Worm (Caenorhabditis elegans) whole organism, L4 larva: Measurements from ENCODE around the gene Y102E9.6.
A peak's percentile ranks its signal among the peaks of the same experiment; 100 is the strongest.

Experiments used
- F10B5.3 ChIP-seq: sonication (generic microtip); optimal IDR thresholded peaks from 2 replicates; lab custom pipeline; 2016; ENCODE audit warnings: mild to moderate bottlenecking, missing genetic modification characterization, missing compliant biosample characterization
- R02D3.7 ChIP-seq: fragments of 150-350 bp; sonication (generic microtip); optimal IDR thresholded peaks from 3 replicates; lab custom pipeline; 2014; ENCODE audit warnings: missing biosample characterization, missing genetic modification characterization
- Y105C5A.15 ChIP-seq: fragments of 200-800 bp; sonication (Bioruptor generic); IDR thresholded peaks from 2 replicates; pipeline ENCODE4 v1.3.6; 2022; ENCODE audit warnings: missing genetic modification characterization, missing compliant biosample characterization
- Y48G9A.11 ChIP-seq: fragments of 200-800 bp; sonication (Bioruptor generic); IDR thresholded peaks from 2 replicates; pipeline ENCODE4 v1.3.6; 2022; ENCODE audit warnings: missing genetic modification reagents, missing genetic modification characterization, missing compliant biosample characterization
- Y75B8A.6 ChIP-seq: fragments of 200-800 bp; sonication (Bioruptor generic); IDR thresholded peaks from 2 replicates; pipeline ENCODE4 v1.3.6; 2022; ENCODE audit warnings: missing genetic modification reagents, missing genetic modification characterization, missing compliant biosample characterization
- attf-4 ChIP-seq: sonication (generic microtip); optimal IDR thresholded peaks from 3 replicates; lab custom pipeline; 2017; ENCODE audit warnings: missing biosample characterization, missing genetic modification characterization
- ceh-28 ChIP-seq: fragments of 150-350 bp; optimal IDR thresholded peaks from 2 replicates; lab custom pipeline; 2014; ENCODE audit warnings: missing biosample characterization, missing genetic modification reagents, missing genetic modification characterization
- ceh-44 ChIP-seq: fragments of 200-800 bp; sonication (Bioruptor generic); IDR thresholded peaks from 2 replicates; pipeline ENCODE4 v1.3.6; 2022; ENCODE audit warnings: missing genetic modification reagents, missing genetic modification characterization, missing compliant biosample characterization
- ceh-82 ChIP-seq: sonication (generic microtip); optimal IDR thresholded peaks from 2 replicates; lab custom pipeline; 2017; ENCODE audit warnings: missing biosample characterization, missing genetic modification characterization
- ces-1 ChIP-seq: fragments of 150-350 bp; sonication (generic microtip); optimal IDR thresholded peaks from 4 replicates; lab custom pipeline; 2014; ENCODE audit warnings: missing biosample characterization, missing genetic modification reagents, missing genetic modification characterization
- cey-2 ChIP-seq: sonication (generic microtip); optimal IDR thresholded peaks from 3 replicates; lab custom pipeline; 2017; ENCODE audit warnings: missing genetic modification characterization, mild to moderate bottlenecking, missing compliant biosample characterization, antibody characterized with exemption, borderline replicate concordance; ENCODE audit not compliant: insufficient read depth
- daf-16 ChIP-seq, 3 experiments: sonication (generic microtip); optimal IDR thresholded peaks; 2 replicates each; lab custom pipeline; 2016 to 2017; ENCODE audit warnings: missing genetic modification characterization in 3 of 3, missing genetic modification reagents in 3 of 3, mild to moderate bottlenecking in 2 of 3, missing compliant biosample characterization in 2 of 3, missing biosample characterization in 1 of 3, moderate library complexity in 1 of 3
- daf-8 ChIP-seq: fragments of 200-800 bp; sonication (Bioruptor generic); IDR thresholded peaks from 2 replicates; pipeline ENCODE4 v1.3.6; 2022; ENCODE audit warnings: missing genetic modification characterization, missing compliant biosample characterization
- dmd-9 ChIP-seq: fragments of 200-800 bp; sonication (Bioruptor generic); IDR thresholded peaks from 2 replicates; pipeline ENCODE4 v1.3.6; 2022; ENCODE audit warnings: missing genetic modification reagents, missing genetic modification characterization, missing compliant biosample characterization
- dpl-1 ChIP-seq: fragments of 150-350 bp; optimal IDR thresholded peaks from 2 replicates; lab custom pipeline; 2014; ENCODE audit warnings: missing biosample characterization, missing genetic modification reagents, missing genetic modification characterization
- egl-27 ChIP-seq: sonication (generic microtip); optimal IDR thresholded peaks from 3 replicates; lab custom pipeline; 2017; ENCODE audit warnings: missing biosample characterization, missing genetic modification reagents, missing genetic modification characterization
- hlh-11 ChIP-seq: fragments of 200-800 bp; sonication (Bioruptor generic); optimal IDR thresholded peaks from 2 replicates; lab custom pipeline; 2018; ENCODE audit warnings: mild to moderate bottlenecking, missing genetic modification characterization, missing compliant biosample characterization
- lin-1 ChIP-seq: fragments of 200-800 bp; sonication (Bioruptor generic); IDR thresholded peaks from 2 replicates; pipeline ENCODE4 v1.3.6; 2022; ENCODE audit warnings: missing genetic modification reagents, missing genetic modification characterization, missing compliant biosample characterization
- lin-38 ChIP-seq: fragments of 200-800 bp; sonication (Bioruptor generic); IDR thresholded peaks from 2 replicates; pipeline ENCODE4 v1.3.6; 2022; ENCODE audit warnings: missing genetic modification reagents, missing genetic modification characterization, missing compliant biosample characterization
- madf-5 ChIP-seq, 2 experiments: fragments of 200-800 bp; sonication (Bioruptor generic); IDR thresholded peaks; 2 replicates each; pipeline ENCODE4 v1.3.6; 2022; ENCODE audit warnings: missing compliant biosample characterization in 2 of 2, missing genetic modification characterization in 2 of 2
- nhr-11 ChIP-seq: fragments of 150-350 bp; optimal IDR thresholded peaks from 2 replicates; lab custom pipeline; 2014; ENCODE audit warnings: missing biosample characterization, missing genetic modification characterization
- nhr-237 ChIP-seq: sonication (generic microtip); optimal IDR thresholded peaks from 2 replicates; lab custom pipeline; 2017; ENCODE audit warnings: missing biosample characterization, missing genetic modification characterization
- nhr-41 ChIP-seq: fragments of 200-800 bp; sonication (Bioruptor generic); IDR thresholded peaks from 2 replicates; pipeline ENCODE4 v1.3.6; 2022; ENCODE audit warnings: missing genetic modification reagents, missing genetic modification characterization, missing compliant biosample characterization
- nhr-42 ChIP-seq: fragments of 200-800 bp; sonication (Bioruptor generic); IDR thresholded peaks from 2 replicates; pipeline ENCODE4 v1.3.6; 2022; ENCODE audit warnings: missing genetic modification characterization, missing compliant biosample characterization
- nhr-48 ChIP-seq: sonication (generic microtip); optimal IDR thresholded peaks from 2 replicates; lab custom pipeline; 2016; ENCODE audit warnings: mild to moderate bottlenecking, missing genetic modification characterization, missing compliant biosample characterization
- nhr-6 ChIP-seq: fragments of 150-350 bp; optimal IDR thresholded peaks from 2 replicates; lab custom pipeline; 2014; ENCODE audit warnings: missing biosample characterization, missing genetic modification characterization
- rbr-2 ChIP-seq: sonication (generic microtip); optimal IDR thresholded peaks from 2 replicates; lab custom pipeline; 2016; ENCODE audit warnings: missing genotype, missing genetic modification characterization, missing compliant biosample characterization
- skn-1 ChIP-seq: fragments of 150-350 bp; optimal IDR thresholded peaks from 2 replicates; lab custom pipeline; 2014; ENCODE audit warnings: missing biosample characterization, missing genetic modification characterization
- spr-1 ChIP-seq: sonication (generic microtip); optimal IDR thresholded peaks from 2 replicates; lab custom pipeline; 2016; ENCODE audit warnings: mild to moderate bottlenecking, missing genetic modification characterization, missing compliant biosample characterization
- spr-3 ChIP-seq: fragments of 200-800 bp; sonication (Bioruptor generic); optimal IDR thresholded peaks from 2 replicates; lab custom pipeline; 2018; ENCODE audit warnings: mild to moderate bottlenecking, missing genetic modification characterization, missing compliant biosample characterization
- tra-1 ChIP-seq: fragments of 200-800 bp; sonication (Bioruptor generic); IDR thresholded peaks from 2 replicates; pipeline ENCODE4 v1.3.6; 2022; ENCODE audit warnings: missing genetic modification reagents, missing genetic modification characterization, missing compliant biosample characterization
- unc-39 ChIP-seq: sonication (generic microtip); optimal IDR thresholded peaks from 2 replicates; lab custom pipeline; 2017; ENCODE audit warnings: missing biosample characterization, missing genetic modification characterization
- unc-62 ChIP-seq, 3 experiments: fragments of 150-350 bp in 1 of 3; sonication (generic microtip); optimal IDR thresholded peaks in 2 of 3; peaks in 1 of 3; 1 replicate in 1 of 3; 2 replicates in 2 of 3; lab custom pipeline; 2014 to 2017; ENCODE audit warnings: missing biosample characterization in 3 of 3, missing genetic modification characterization in 3 of 3, missing genetic modification reagents in 3 of 3, missing genotype in 1 of 3
- zag-1 ChIP-seq: fragments of 150-350 bp; optimal IDR thresholded peaks from 2 replicates; lab custom pipeline; 2014; ENCODE audit warnings: missing biosample characterization, missing genetic modification characterization
- zfp-3 ChIP-seq: fragments of 200-800 bp; sonication (Bioruptor generic); conservative IDR thresholded peaks from 2 replicates; pipeline ENCODE4 v1.3.6; 2022; ENCODE audit warnings: missing genetic modification reagents, missing genetic modification characterization, missing compliant biosample characterization
- zip-11 ChIP-seq: fragments of 200-800 bp; sonication (Bioruptor generic); IDR thresholded peaks from 2 replicates; pipeline ENCODE4 v1.3.6; 2022; ENCODE audit warnings: missing genetic modification characterization, missing compliant biosample characterization
- zip-2 ChIP-seq: fragments of 150-350 bp; optimal IDR thresholded peaks from 2 replicates; lab custom pipeline; 2014; ENCODE audit warnings: missing biosample characterization, missing genetic modification characterization
- ztf-11 ChIP-seq: fragments of 150-350 bp; optimal IDR thresholded peaks from 2 replicates; lab custom pipeline; 2014; ENCODE audit warnings: missing biosample characterization, missing genetic modification characterization

The Y102E9.6 gene

DNA sequence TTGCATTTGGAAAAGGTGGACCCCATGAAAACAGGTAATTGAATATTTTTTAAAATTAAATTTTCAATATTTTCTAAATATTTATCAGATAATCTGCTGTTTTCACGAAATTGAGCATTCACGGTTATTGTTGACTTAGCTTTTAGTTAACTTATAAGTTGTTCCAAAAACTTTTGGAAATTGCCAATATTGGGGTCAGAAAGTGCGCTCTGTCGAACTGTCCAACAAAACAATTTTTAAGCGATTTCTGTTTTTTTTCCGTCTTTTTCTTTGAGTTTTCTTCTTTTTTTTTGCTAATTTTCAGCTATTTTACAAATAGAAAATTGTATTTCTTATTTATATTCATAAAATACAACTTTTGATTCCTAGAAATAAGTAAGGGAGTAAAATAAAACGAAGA, 5.2 kb downstream of the Y102E9.6 start:
- TF ChIP-seq egl-27 (tag; lab: Kevin White, UChicago) (no peak), ztf-11 (tag; lab: Kevin White, UChicago) (no peak), dpl-1 (GFP tag; lab: Kevin White, UChicago) (peak; percentile 14)

DNA sequence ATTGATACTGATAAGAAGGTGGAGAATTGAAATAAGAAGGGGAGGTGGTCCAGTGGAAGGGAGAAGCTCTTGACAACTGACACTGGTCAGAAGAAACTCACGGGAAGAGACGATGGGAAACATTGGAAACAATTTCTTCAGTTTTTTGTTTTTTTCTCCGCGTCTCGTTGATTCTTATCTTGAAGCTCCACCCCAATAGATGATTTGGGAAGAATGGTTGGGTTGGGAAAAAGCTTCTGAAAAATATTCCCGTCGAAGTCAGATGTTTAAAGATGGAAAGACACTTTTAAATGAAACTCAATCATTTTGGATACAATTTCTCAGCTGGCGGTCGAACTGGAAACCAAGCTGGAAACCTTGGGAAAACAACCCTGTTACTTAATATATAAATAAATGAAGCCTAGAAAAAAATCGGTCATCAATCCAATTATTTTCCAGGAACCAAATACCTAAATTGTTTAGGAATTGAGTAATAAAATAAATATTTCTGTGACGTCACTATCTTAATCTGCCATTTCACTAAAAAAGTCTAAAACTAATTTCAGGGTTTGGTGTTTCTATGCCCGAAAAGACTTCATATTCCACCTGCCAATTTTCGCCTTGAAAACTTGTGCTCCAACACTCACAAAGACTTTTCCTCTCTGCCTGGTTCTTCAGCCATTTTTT, 6.1 kb downstream of the Y102E9.6 start, which contains the start of the genes Y102E9.5 and odr-4:
Gene Y102E9.5, minus strand, starts transcription at position 101 of the 666 bp plus-strand sequence.
Gene odr-4, plus strand, starts transcription at position 616 of the 666 bp plus-strand sequence.
- TF ChIP-seq R02D3.7 (tag; lab: Kevin White, UChicago) (no peak), spr-1 (tag; lab: Kevin White, UChicago) (no peak), madf-5 (GFP tag; IDR thresholded peaks at IDR 0.05; lab: Robert Waterston, UW) (no peak), Y75B8A.6 (GFP tag; lab: Robert Waterston, UW) (no peak), egl-27 (tag; lab: Kevin White, UChicago) (no peak), skn-1 (tag; lab: Kevin White, UChicago) (no peak), zip-11 (GFP tag; lab: Robert Waterston, UW) (no peak), lin-1 (GFP tag; lab: Robert Waterston, UW) (no peak), tra-1 (GFP tag; lab: Robert Waterston, UW) (no peak), ceh-44 (GFP tag; lab: Robert Waterston, UW) (no peak), Y48G9A.11 (GFP tag; lab: Robert Waterston, UW) (no peak), nhr-237 (tag; lab: Kevin White, UChicago) (no peak), unc-62 (GFP tag; optimal IDR thresholded peaks at IDR 0.05 in 1 of 2; lab: Kevin White, UChicago) (no peak), unc-62 (tag; optimal IDR thresholded peaks at IDR 0.05; lab: Kevin White, UChicago) (no peak), nhr-48 (tag; lab: Kevin White, UChicago) (no peak), nhr-42 (GFP tag; lab: Robert Waterston, UW) (no peak), nhr-6 (tag; lab: Kevin White, UChicago) (no peak), ceh-82 (tag; lab: Kevin White, UChicago) (no peak), attf-4 (tag; lab: Kevin White, UChicago) (no peak), zfp-3 (GFP tag; lab: Robert Waterston, UW) (no peak)

DNA sequence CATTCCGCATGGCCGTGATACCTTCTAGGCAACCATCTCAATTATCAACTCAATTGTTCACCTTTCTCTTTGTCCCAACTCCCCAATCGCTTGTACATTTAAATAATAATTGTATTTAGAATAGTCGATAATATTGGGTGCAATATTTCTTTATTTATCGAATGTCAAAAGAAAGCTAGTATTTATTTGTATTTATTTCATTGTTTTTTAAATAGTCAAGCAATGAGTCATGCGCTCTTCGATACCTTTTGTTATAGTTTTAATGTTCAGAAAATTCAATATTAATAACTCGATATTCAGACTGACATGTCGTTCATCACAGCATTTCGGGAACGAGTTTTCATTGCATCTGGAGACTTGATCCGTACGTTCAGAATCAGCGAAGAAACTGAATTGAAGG, 11.0 kb downstream of the Y102E9.6 start, which contains the start of gene wdr-4:
Gene wdr-4, plus strand, starts transcription at position 301 of the 400 bp plus-strand sequence.
- no peak for TF ChIP-seq ceh-28 (tag; lab: Kevin White, UChicago)
- TF ChIP-seq lin-38 (GFP tag; lab: Robert Waterston, UW), result 0 out of 2 replicates have a peak, but pooled peaks have one; percentile 37
- no peak for TF ChIP-seq nhr-11 (tag; lab: Kevin White, UChicago)
- TF ChIP-seq, all 104 proteins: peak for 1

DNA sequence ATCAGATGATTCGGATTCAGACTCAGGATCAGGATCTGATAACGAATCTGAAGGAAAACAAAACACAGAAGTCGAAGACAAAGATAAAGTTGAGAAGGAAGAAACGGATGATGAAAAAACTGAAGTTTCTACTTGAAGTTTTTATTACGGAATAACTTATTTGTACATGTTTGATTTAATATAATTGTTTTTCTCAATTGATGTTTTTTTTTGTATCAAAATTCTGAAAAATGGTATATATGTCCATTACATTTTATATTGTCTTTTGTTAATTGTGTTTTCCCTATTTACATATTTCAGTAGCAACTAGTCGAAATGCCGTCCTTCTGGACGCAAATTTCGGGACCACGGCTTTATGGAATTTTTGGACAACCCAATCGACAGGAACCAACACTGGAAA, 13.4 kb downstream of the Y102E9.6 start, which contains the start of gene F37A4.1:
Gene F37A4.1, plus strand, starts transcription at position 301 of the 400 bp plus-strand sequence.
- TF ChIP-seq dmd-9 (GFP tag; lab: Robert Waterston, UW), result no peak
- TF ChIP-seq madf-5 (GFP tag; IDR thresholded peaks at IDR 0.05; lab: Robert Waterston, UW), result no peak
- no peak for TF ChIP-seq zip-2 (tag; lab: Kevin White, UChicago)
- TF ChIP-seq zag-1 (tag; lab: Kevin White, UChicago), result no peak
- no peak for TF ChIP-seq rbr-2 (tag; lab: Kevin White, UChicago)
- TF ChIP-seq spr-3 (GFP tag; lab: Kevin White, UChicago), result no peak
- no peak for TF ChIP-seq Y105C5A.15 (GFP tag; lab: Robert Waterston, UW)
- TF ChIP-seq daf-16 (GFP tag; optimal IDR thresholded peaks at IDR 0.05; lab: Kevin White, UChicago), result no peak
- TF ChIP-seq daf-16 (tag; optimal IDR thresholded peaks at IDR 0.05; lab: Kevin White, UChicago), result no peak
- no peak for TF ChIP-seq unc-39 (tag; lab: Kevin White, UChicago)
- no peak for TF ChIP-seq ces-1 (GFP tag; lab: Kevin White, UChicago)
- no peak for TF ChIP-seq zip-11 (GFP tag; lab: Robert Waterston, UW)
- no peak for TF ChIP-seq nhr-41
- TF ChIP-seq F10B5.3 (tag; lab: Kevin White, UChicago), result no peak
- TF ChIP-seq daf-8 (GFP tag; lab: Robert Waterston, UW), result no peak
- TF ChIP-seq cey-2 (tag; lab: Kevin White, UChicago), result no peak
- no peak for TF ChIP-seq hlh-11
